Fruit fly (Drosophila melanogaster) whole organism, pupa: ENCODE results near the gene CG14903.

ENCODE experiments used
- CG10348 ChIP-seq: fragments of 200-800 bp; sonication (Bioruptor generic); IDR thresholded peaks from 2 replicates; pipeline ENCODE4 v1.3.6; 2022; ENCODE audit warnings: missing biosample characterization, missing genetic modification characterization
- CG12605 ChIP-seq: fragments of 200-800 bp; sonication (Bioruptor generic); IDR thresholded peaks from 2 replicates; pipeline ENCODE4 v1.3.6; 2022; ENCODE audit warnings: missing biosample characterization, missing genetic modification characterization
- CG13204 ChIP-seq: fragments of 200-800 bp; sonication (Bioruptor generic); optimal IDR thresholded peaks from 2 replicates; lab custom pipeline; 2018; ENCODE audit warnings: missing biosample characterization, mild to moderate bottlenecking, missing genetic modification characterization, moderate library complexity
- CG14655 ChIP-seq: fragments of 200-800 bp; sonication (Bioruptor generic); optimal IDR thresholded peaks from 3 replicates; lab custom pipeline; 2017; ENCODE audit warnings: mild to moderate bottlenecking, missing biosample characterization, missing genetic modification reagents, missing genetic modification characterization
- CG15710 ChIP-seq: fragments of 200-800 bp; sonication (Bioruptor generic); optimal IDR thresholded peaks from 2 replicates; lab custom pipeline; 2018; ENCODE audit warnings: missing biosample characterization, mild to moderate bottlenecking, missing genetic modification characterization, moderate library complexity
- CG17806 ChIP-seq: fragments of 200-800 bp; sonication (Bioruptor generic); optimal IDR thresholded peaks from 2 replicates; lab custom pipeline; 2018; ENCODE audit warnings: missing biosample characterization, mild to moderate bottlenecking, missing genetic modification characterization, moderate library complexity
- CG32121 ChIP-seq: fragments of 200-800 bp; sonication (Bioruptor generic); IDR thresholded peaks from 2 replicates; pipeline ENCODE4 v1.3.6; 2022; ENCODE audit warnings: missing biosample characterization, missing genetic modification characterization
- CG34367 ChIP-seq: fragments of 200-800 bp; sonication (Bioruptor generic); optimal IDR thresholded peaks from 2 replicates; lab custom pipeline; 2018; ENCODE audit warnings: missing biosample characterization, mild to moderate bottlenecking, missing genetic modification characterization
- CG4496 ChIP-seq: fragments of 200-800 bp; sonication (Bioruptor generic); IDR thresholded peaks from 3 replicates; pipeline ENCODE4 v1.3.6; 2022; ENCODE audit warnings: missing biosample characterization, missing genetic modification characterization
- CG8159 ChIP-seq: fragments of 200-800 bp; sonication (Bioruptor generic); optimal IDR thresholded peaks from 3 replicates; lab custom pipeline; 2018; ENCODE audit warnings: missing biosample characterization, mild to moderate bottlenecking, missing genetic modification characterization, moderate library complexity
- CG8301 ChIP-seq: fragments of 200-800 bp; sonication (Bioruptor generic); optimal IDR thresholded peaks from 2 replicates; lab custom pipeline; 2018; ENCODE audit warnings: missing biosample characterization, mild to moderate bottlenecking, missing genetic modification characterization
- CG9948 ChIP-seq: fragments of 200-800 bp; sonication (Bioruptor generic); optimal IDR thresholded peaks from 2 replicates; lab custom pipeline; 2018; ENCODE audit warnings: missing biosample characterization, mild to moderate bottlenecking, missing genetic modification characterization, moderate library complexity
- D1 ChIP-seq: fragments of 200-800 bp; sonication (Bioruptor generic); optimal IDR thresholded peaks from 2 replicates; lab custom pipeline; 2018; ENCODE audit warnings: missing biosample characterization, mild to moderate bottlenecking, missing genetic modification characterization, moderate library complexity
- EcR ChIP-seq: fragments of 200-800 bp; sonication (Bioruptor generic); optimal IDR thresholded peaks from 3 replicates; lab custom pipeline; 2019; ENCODE audit warnings: missing biosample characterization, missing genetic modification characterization, mild to moderate bottlenecking, moderate library complexity, missing genetic modification reagents
- Ets98B ChIP-seq: fragments of 200-800 bp; sonication (Bioruptor generic); IDR thresholded peaks from 2 replicates; pipeline ENCODE4 v1.3.6; 2022; ENCODE audit warnings: missing biosample characterization, missing genetic modification characterization
- Pif1A ChIP-seq: fragments of 200-800 bp; sonication (Bioruptor generic); optimal IDR thresholded peaks from 3 replicates; lab custom pipeline; 2016; ENCODE audit warnings: missing biosample characterization, missing genetic modification characterization
- Pif1B ChIP-seq: fragments of 200-800 bp; sonication (Bioruptor generic); optimal IDR thresholded peaks from 3 replicates; lab custom pipeline; 2016; ENCODE audit warnings: missing biosample characterization, missing genetic modification characterization
- Snoo ChIP-seq: fragments of 200-800 bp; sonication (Bioruptor generic); optimal IDR thresholded peaks from 3 replicates; lab custom pipeline; 2017; ENCODE audit warnings: missing biosample characterization, mild to moderate bottlenecking, missing genetic modification characterization, inconsistent platforms
- fd96Ca ChIP-seq: fragments of 200-800 bp; sonication (Bioruptor generic); IDR thresholded peaks from 3 replicates; pipeline ENCODE4 v1.3.6; 2022; ENCODE audit warnings: missing biosample characterization, missing genetic modification characterization
- gl ChIP-seq: fragments of 200-800 bp; sonication (Bioruptor generic); optimal IDR thresholded peaks from 2 replicates; lab custom pipeline; 2018; ENCODE audit warnings: missing biosample characterization, mild to moderate bottlenecking, missing genetic modification characterization
- rn ChIP-seq: fragments of 200-800 bp; sonication (Bioruptor generic); IDR thresholded peaks from 2 replicates; pipeline ENCODE4 v1.3.6; 2022; ENCODE audit warnings: missing biosample characterization, missing genetic modification characterization

The CG14903 gene

DNA sequence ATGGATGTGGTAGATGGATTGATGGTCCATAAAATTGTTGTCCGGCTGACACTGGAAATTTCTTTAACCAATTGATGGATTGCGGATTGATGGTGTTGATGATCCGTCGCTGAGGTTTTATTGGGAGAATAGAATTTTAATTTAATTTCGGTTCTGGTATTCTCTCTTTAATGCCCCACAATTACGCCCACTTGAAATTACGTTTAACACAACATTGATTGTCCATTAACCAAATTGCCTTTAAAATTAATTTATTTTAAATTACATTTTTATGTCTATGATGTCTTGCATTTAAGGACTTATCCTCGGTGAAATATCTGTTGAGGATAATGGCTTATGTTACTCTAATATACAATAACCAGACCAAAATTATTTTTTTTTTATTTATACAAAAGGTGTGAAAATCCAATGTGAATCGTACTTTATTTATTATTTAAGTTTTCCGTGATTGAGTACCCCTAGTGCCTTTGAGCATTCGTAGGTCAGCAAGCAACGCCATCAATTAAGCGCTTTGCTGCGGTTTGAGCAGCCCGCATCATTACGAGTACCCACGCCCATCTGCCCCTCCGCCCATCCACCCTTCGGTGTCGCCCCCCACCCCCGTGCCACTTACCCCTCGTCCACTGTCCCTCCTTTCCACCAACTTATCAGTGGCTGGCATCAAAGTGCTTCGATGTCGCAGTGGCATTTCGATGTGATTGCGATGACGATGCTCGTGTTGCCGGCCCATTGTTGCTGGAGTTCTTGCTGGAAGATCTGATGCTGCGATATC is 19.9 kb downstream of the CG14903 start:
- no peak for TF ChIP-seq gl (tag; lab: Kevin White, UChicago)
- TF ChIP-seq CG17806, result no peak
- TF ChIP-seq CG14655, result peak; percentile 4
- no peak for TF ChIP-seq CG8159 (tag; lab: Kevin White, UChicago)

DNA sequence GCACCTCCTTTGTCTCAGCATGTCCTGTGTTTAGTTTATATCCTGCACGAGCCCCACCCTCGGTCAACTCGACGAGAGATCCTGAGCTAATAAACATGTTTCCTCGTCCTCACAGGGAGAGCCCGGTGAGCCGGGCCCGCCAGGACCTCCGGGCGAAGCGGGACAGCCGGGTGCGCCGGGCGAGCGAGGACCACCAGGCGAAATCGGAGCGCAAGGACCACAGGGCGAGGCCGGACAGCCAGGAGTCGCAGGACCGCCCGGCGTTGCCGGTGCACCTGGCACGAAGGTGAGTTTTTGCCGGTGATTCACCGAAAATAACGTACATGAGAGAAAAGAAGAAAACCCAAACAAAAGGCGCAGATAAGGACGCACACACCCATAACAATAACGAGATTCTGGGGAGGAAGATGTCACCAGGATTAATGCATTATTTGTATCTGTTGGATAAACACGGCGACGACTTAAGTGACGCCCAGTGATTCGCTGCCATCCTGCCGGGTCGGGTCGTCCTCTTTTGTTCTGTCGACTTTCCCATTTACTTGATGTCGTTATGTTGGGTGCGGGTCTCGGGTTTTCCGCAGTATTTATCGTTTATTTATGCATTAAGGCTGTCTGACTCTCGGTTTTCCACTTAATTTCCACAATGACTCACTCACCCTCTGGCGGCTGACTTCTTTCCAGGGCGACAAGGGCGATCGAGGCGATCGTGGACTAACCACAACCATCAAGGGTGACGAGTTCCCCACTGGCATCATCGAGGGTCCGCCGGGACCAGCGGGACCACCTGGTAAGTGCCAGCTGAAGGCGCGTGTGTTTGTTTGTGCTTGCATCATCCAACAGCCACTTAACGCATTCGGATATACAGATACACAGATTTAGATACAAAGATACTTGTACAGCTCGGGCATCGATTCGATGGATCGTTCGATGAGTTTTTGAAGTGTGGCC is 21.6 kb downstream of the CG14903 start:
- TF ChIP-seq rn (GFP tag; lab: Robert Waterston, UW) (0 out of 2 replicates have a peak, but pooled peaks have one; percentile 33), CG15710 (tag; lab: Kevin White, UChicago) (no peak), CG10348 (no peak), CG13204 (GFP tag; lab: Kevin White, UChicago) (no peak), gl (tag; lab: Kevin White, UChicago) (no peak)

DNA sequence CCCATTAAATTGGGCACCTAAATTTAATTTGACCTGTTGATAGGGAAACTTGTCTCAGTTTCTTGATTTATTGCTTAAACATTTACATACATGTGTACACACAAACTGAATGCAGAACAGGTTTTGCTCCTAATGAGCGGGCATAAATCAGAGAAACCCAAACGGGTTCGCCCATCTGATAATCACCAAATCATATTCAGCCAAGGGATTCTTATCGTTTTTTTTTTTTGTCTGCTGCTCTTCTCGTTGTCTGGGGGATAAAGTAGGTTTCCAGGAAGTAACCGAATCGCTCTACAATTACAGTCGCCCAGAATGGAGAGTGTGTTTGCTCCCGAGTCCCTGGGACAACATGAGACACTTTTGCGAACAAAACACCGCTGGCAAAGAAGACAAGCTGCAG is 27.8 kb downstream of the CG14903 start:
- TF ChIP-seq CG4496 (GFP tag; lab: Robert Waterston, UW) (no peak), rn (GFP tag; lab: Robert Waterston, UW) (no peak), Pif1A (GFP tag; lab: Kevin White, UChicago) (no peak), CG8301 (no peak)

DNA sequence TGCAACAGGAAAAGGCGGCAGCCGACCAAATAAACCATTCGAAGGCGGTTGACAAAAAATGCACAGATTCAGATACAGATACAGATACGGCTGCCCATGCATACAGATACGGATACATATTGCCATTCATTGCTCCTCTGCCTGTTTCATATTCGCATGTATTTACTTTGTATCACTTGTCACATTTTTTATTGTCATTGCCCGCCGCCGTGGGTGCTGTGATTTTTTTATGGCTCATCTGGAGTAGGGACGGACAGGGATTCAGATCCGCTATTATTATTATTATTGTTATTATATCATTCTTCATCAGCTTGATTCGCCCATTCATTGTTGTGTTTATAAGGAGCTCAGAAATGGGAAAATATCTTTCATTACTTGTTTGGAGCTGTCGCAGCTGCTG is 31.0 kb downstream of the CG14903 start:
- TF ChIP-seq CG14655 (no peak), CG4496 (GFP tag; lab: Robert Waterston, UW) (no peak), CG17806 (no peak), EcR (GFP tag; lab: Kevin White, UChicago) (peak; percentile 25), CG8301 (no peak), D1 (tag; lab: Kevin White, UChicago) (no peak)
- TF ChIP-seq, all 21 proteins: peak for 1

DNA sequence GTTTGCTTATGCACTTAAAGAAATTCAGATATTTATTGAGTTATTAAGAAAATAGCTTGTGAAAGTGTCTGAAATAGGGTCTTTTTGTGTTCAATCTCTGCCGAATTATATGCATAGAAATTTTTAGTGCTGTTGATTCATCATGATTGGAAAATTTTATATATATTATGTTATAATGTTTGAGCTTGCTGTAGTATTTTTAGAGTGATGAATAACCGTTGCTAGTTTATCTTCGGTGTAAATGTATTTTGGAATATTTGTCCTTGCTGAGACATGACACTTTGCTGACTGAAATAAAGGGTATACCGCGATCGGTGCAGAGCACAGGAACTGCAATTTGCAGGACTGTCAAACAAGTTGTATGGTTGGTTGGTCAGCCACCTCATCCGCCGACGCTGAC is 31.6 kb downstream of the CG14903 start:
- TF ChIP-seq Ets98B, result no peak
- TF ChIP-seq Pif1B (GFP tag; lab: Kevin White, UChicago), result no peak
- no peak for TF ChIP-seq gl (tag; lab: Kevin White, UChicago)
- no peak for TF ChIP-seq CG10348
- no peak for TF ChIP-seq rn (GFP tag; lab: Robert Waterston, UW)
- no peak for TF ChIP-seq CG13204 (GFP tag; lab: Kevin White, UChicago)
- TF ChIP-seq CG8159 (tag; lab: Kevin White, UChicago), result peak; percentile 64
- peak; percentile 44 for TF ChIP-seq CG15710 (tag; lab: Kevin White, UChicago)
- no peak for TF ChIP-seq CG4496 (GFP tag; lab: Robert Waterston, UW)
- TF ChIP-seq CG9948, result peak; percentile 40
- no peak for TF ChIP-seq D1 (tag; lab: Kevin White, UChicago)
- peak; percentile 23 for TF ChIP-seq Pif1A (GFP tag; lab: Kevin White, UChicago)
- TF ChIP-seq fd96Ca (GFP tag; lab: Robert Waterston, UW), result no peak
- TF ChIP-seq CG34367, result peak; percentile 20
- TF ChIP-seq CG17806, result peak; percentile 63
- TF ChIP-seq CG8301, result peak; percentile 37
- TF ChIP-seq CG32121 (GFP tag; lab: Robert Waterston, UW), result no peak
- peak; percentile 44 for TF ChIP-seq CG14655
- no peak for TF ChIP-seq CG12605
- TF ChIP-seq Snoo (tag; lab: Kevin White, UChicago), result no peak
- TF ChIP-seq EcR (GFP tag; lab: Kevin White, UChicago), result no peak

DNA sequence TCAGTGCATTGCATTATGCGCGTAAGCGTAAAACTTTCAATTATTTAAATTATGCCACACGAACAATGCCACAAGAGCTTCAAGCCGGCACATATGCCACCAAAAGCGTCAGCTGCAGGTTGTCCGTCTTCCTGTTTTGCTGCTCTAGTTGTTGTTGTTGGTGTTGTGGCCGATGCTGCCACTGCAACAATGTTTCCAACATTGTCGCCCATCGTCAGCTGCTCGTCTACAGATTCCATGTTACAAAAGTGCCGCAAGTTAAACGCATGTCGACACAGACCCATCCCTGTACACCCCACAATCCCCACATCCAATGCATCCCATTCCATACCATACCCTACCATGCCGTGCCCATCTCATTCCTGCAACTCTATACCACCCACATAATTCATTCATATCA is 32.3 kb downstream of the CG14903 start:
- TF ChIP-seq CG9948 (no peak), fd96Ca (GFP tag; lab: Robert Waterston, UW) (no peak), EcR (GFP tag; lab: Kevin White, UChicago) (no peak), CG10348 (no peak)

DNA sequence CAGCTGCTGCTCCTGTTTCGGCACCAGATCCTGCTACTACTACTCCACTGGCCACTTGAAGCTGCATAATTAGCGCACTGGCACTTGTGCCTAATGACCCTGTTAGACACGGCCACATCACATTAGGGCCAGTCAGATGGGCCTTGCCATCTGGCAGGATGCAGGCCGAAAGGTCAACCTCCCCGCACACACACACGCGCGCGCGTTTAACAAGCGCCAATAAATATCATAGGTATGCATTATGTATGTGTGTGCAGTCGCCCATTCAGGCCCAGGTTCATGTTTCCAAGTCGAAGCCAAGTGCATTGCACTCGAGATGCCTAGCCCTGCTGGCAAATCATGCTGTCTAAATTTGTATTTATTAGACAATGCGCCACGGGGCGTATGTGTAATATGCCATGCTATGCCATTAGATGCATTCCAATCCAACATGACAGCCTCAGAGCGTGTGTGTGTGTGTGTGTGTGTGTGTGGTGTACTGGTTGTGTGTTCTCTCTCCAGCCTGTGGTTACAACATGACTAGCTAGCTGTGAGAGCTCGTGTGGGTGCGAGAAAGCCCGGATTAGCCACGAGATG is 34.6 kb downstream of the CG14903 start:
- TF ChIP-seq fd96Ca (GFP tag; lab: Robert Waterston, UW) (no peak), CG8301 (no peak), CG17806 (no peak), CG13204 (GFP tag; lab: Kevin White, UChicago) (no peak), EcR (GFP tag; lab: Kevin White, UChicago) (no peak), CG9948 (no peak), Pif1A (GFP tag; lab: Kevin White, UChicago) (no peak), CG32121 (GFP tag; lab: Robert Waterston, UW) (no peak), CG12605 (no peak), Ets98B (no peak), CG14655 (no peak), CG15710 (tag; lab: Kevin White, UChicago) (no peak), CG10348 (no peak), gl (tag; lab: Kevin White, UChicago) (no peak)
